Worm (Caenorhabditis elegans) whole organism, mixed stage, embryonic: ENCODE data around the gene scd-2.

Experiments
- bed-3 ChIP-seq: fragments of 200-800 bp; sonication (Bioruptor generic); optimal IDR thresholded peaks from 3 replicates; lab custom pipeline; 2018; ENCODE audit warnings: mild to moderate bottlenecking, missing genetic modification characterization, moderate library complexity, missing compliant biosample characterization
- blmp-1 ChIP-seq: fragments of 150-350 bp; optimal IDR thresholded peaks from 2 replicates; lab custom pipeline; 2014; ENCODE audit warnings: missing biosample characterization, missing genetic modification characterization
- ceh-39 ChIP-seq: fragments of 150-350 bp; optimal IDR thresholded peaks from 2 replicates; lab custom pipeline; 2014; ENCODE audit warnings: missing biosample characterization, missing genetic modification characterization
- ceh-43 ChIP-seq: fragments of 200-800 bp; sonication (Bioruptor generic); optimal IDR thresholded peaks from 2 replicates; lab custom pipeline; 2018; ENCODE audit warnings: mild to moderate bottlenecking, missing genetic modification characterization, moderate library complexity, missing compliant biosample characterization
- ceh-83 ChIP-seq: fragments of 200-800 bp; sonication (Bioruptor generic); optimal IDR thresholded peaks from 2 replicates; lab custom pipeline; 2018; ENCODE audit warnings: mild to moderate bottlenecking, missing genetic modification characterization, missing compliant biosample characterization
- ces-1 ChIP-seq: fragments of 150-350 bp; optimal IDR thresholded peaks from 2 replicates; lab custom pipeline; 2014; ENCODE audit warnings: missing biosample characterization, missing genetic modification reagents, missing genetic modification characterization
- cnd-1 ChIP-seq: fragments of 200-800 bp; sonication (Bioruptor generic); optimal IDR thresholded peaks from 2 replicates; lab custom pipeline; 2018; ENCODE audit warnings: mild to moderate bottlenecking, missing genetic modification characterization, missing compliant biosample characterization
- drap-1 ChIP-seq: fragments of 200-800 bp; sonication (Bioruptor generic); optimal IDR thresholded peaks from 3 replicates; lab custom pipeline; 2018; ENCODE audit warnings: mild to moderate bottlenecking, missing genetic modification characterization, missing compliant biosample characterization
- elt-1 ChIP-seq: sonication (generic microtip); optimal IDR thresholded peaks from 2 replicates; lab custom pipeline; 2017; ENCODE audit warnings: missing genetic modification characterization, mild to moderate bottlenecking, missing compliant biosample characterization, antibody characterized with exemption, moderate library complexity, borderline replicate concordance; ENCODE audit not compliant: insufficient read depth
- elt-3 ChIP-seq: fragments of 150-350 bp; optimal IDR thresholded peaks from 2 replicates; lab custom pipeline; 2014; ENCODE audit warnings: missing biosample characterization, missing genetic modification characterization
- flh-1 ChIP-seq: fragments of 200-800 bp; sonication (Bioruptor generic); optimal IDR thresholded peaks from 2 replicates; lab custom pipeline; 2018; ENCODE audit warnings: mild to moderate bottlenecking, missing genetic modification characterization, moderate library complexity, missing compliant biosample characterization
- ham-2 ChIP-seq: fragments of 200-800 bp; sonication (Bioruptor generic); optimal IDR thresholded peaks from 2 replicates; lab custom pipeline; 2018; ENCODE audit warnings: mild to moderate bottlenecking, missing genetic modification characterization, missing compliant biosample characterization
- hlh-1 ChIP-seq: fragments of 150-350 bp; optimal IDR thresholded peaks from 2 replicates; lab custom pipeline; 2014; ENCODE audit warnings: missing biosample characterization, missing genetic modification reagents, missing genetic modification characterization
- lin-13 ChIP-seq: fragments of 150-350 bp; optimal IDR thresholded peaks from 2 replicates; lab custom pipeline; 2014; ENCODE audit warnings: missing biosample characterization, missing genetic modification characterization
- lin-32 ChIP-seq: fragments of 200-800 bp; sonication (Bioruptor generic); optimal IDR thresholded peaks from 2 replicates; lab custom pipeline; 2018; ENCODE audit warnings: mild to moderate bottlenecking, missing genetic modification characterization, missing compliant biosample characterization
- lsy-2 ChIP-seq: fragments of 150-350 bp; optimal IDR thresholded peaks from 2 replicates; lab custom pipeline; 2014; ENCODE audit warnings: missing biosample characterization, missing genetic modification characterization
- mab-5 ChIP-seq: fragments of 150-350 bp; optimal IDR thresholded peaks from 2 replicates; lab custom pipeline; 2014; ENCODE audit warnings: missing biosample characterization, missing genetic modification characterization
- mep-1 ChIP-seq: fragments of 150-350 bp; optimal IDR thresholded peaks from 2 replicates; lab custom pipeline; 2017; ENCODE audit warnings: missing biosample characterization, missing genetic modification reagents, missing genetic modification characterization, inconsistent platforms
- mls-2 ChIP-seq: sonication (generic microtip); optimal IDR thresholded peaks from 2 replicates; lab custom pipeline; 2016; ENCODE audit warnings: mild to moderate bottlenecking, missing genetic modification characterization, moderate library complexity, missing compliant biosample characterization
- nhr-12 ChIP-seq: fragments of 150-350 bp; optimal IDR thresholded peaks from 2 replicates; lab custom pipeline; 2014; ENCODE audit warnings: missing biosample characterization, missing genetic modification characterization
- nhr-2 ChIP-seq: fragments of 150-350 bp; optimal IDR thresholded peaks from 2 replicates; lab custom pipeline; 2014; ENCODE audit warnings: missing biosample characterization, missing genetic modification characterization
- nhr-237 ChIP-seq: fragments of 150-350 bp; optimal IDR thresholded peaks from 2 replicates; lab custom pipeline; 2014; ENCODE audit warnings: missing biosample characterization, missing genetic modification characterization
- nhr-76 ChIP-seq: sonication (generic microtip); optimal IDR thresholded peaks from 2 replicates; lab custom pipeline; 2017; ENCODE audit warnings: missing biosample characterization, missing genetic modification characterization
- sem-2 ChIP-seq: fragments of 200-800 bp; sonication (Bioruptor generic); optimal IDR thresholded peaks from 2 replicates; lab custom pipeline; 2018; ENCODE audit warnings: mild to moderate bottlenecking, missing genetic modification characterization, missing compliant biosample characterization
- snpc-4 ChIP-seq: fragments of 150-350 bp; optimal IDR thresholded peaks from 2 replicates; lab custom pipeline; 2014; ENCODE audit warnings: missing biosample characterization, missing genetic modification characterization
- sptf-1 ChIP-seq: sonication (generic microtip); optimal IDR thresholded peaks from 2 replicates; lab custom pipeline; 2017; ENCODE audit warnings: mild to moderate bottlenecking, missing genetic modification characterization, moderate library complexity, missing compliant biosample characterization
- unc-120 ChIP-seq: sonication (generic microtip); optimal IDR thresholded peaks from 2 replicates; lab custom pipeline; 2017; ENCODE audit warnings: missing genetic modification characterization, missing compliant biosample characterization; ENCODE audit not compliant: poor library complexity, severe bottlenecking
- unc-39 ChIP-seq: fragments of 150-350 bp; optimal IDR thresholded peaks from 2 replicates; lab custom pipeline; 2014; ENCODE audit warnings: missing biosample characterization, missing genetic modification characterization
- unc-62 ChIP-seq: fragments of 150-350 bp; optimal IDR thresholded peaks from 2 replicates; lab custom pipeline; 2014; ENCODE audit warnings: missing biosample characterization, missing genetic modification reagents, missing genetic modification characterization
- ztf-11 ChIP-seq: fragments of 150-350 bp; optimal IDR thresholded peaks from 2 replicates; lab custom pipeline; 2014; ENCODE audit warnings: missing biosample characterization, missing genetic modification characterization

scd-2 gene

ce11 chrV:6669520-6669919, 36.5 kb downstream of the scd-2 start, which contains the start of gene cest-28:
TSS of gene cest-28 (plus strand) at chrV:6669820.
- no peak for TF ChIP-seq elt-1 (tag; lab: Kevin White, UChicago)
- TF ChIP-seq, all 35 proteins: peak for 0

DNA sequence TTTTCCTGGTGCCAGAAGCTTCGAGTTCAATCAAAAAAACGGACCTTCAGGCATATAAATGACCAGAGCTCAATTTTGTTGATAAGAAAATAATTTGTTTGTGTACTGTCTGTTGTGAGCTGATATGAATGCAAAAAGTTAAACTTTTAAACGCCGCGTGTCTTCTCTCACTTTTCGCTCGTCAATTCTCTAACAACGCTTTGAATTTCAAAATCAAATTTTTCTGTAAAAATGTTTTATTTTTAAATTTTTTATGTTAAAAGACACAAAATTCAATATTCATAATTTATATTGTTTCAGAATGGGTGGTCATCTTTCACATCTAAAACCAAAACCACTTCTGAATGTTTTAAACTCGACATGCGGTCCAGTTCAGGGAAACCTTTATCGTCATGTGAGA, 40.9 kb downstream of the scd-2 start, which contains the start of gene cest-31:
Gene cest-31, plus strand, starts transcription at position 301 of the 400 bp plus-strand sequence.
- TF ChIP-seq flh-1 (GFP tag; lab: Kevin White, UChicago), result no peak
- no peak for TF ChIP-seq nhr-12 (tag; lab: Kevin White, UChicago)
- no peak for TF ChIP-seq lin-32 (GFP tag; lab: Kevin White, UChicago)
- TF ChIP-seq ceh-43, result no peak
- TF ChIP-seq sem-2 (GFP tag; lab: Kevin White, UChicago), result no peak
- TF ChIP-seq ham-2 (GFP tag; lab: Kevin White, UChicago), result no peak
- TF ChIP-seq unc-39 (tag; lab: Kevin White, UChicago), result no peak
- TF ChIP-seq nhr-76 (tag; lab: Kevin White, UChicago), result no peak
- no peak for TF ChIP-seq lsy-2
- TF ChIP-seq nhr-237 (tag; lab: Kevin White, UChicago), result no peak
- TF ChIP-seq ceh-39 (tag; lab: Kevin White, UChicago), result no peak
- TF ChIP-seq bed-3 (GFP tag; lab: Kevin White, UChicago), result no peak
- no peak for TF ChIP-seq elt-1 (tag; lab: Kevin White, UChicago)
- no peak for TF ChIP-seq elt-3 (tag; lab: Kevin White, UChicago)
- no peak for TF ChIP-seq unc-120
- no peak for TF ChIP-seq blmp-1 (tag; lab: Kevin White, UChicago)
- no peak for TF ChIP-seq ztf-11
- TF ChIP-seq ceh-83 (GFP tag; lab: Kevin White, UChicago), result no peak
- no peak for TF ChIP-seq hlh-1 (tag; lab: Kevin White, UChicago)

- TF ChIP-seq sptf-1 (tag; lab: Kevin White, UChicago) (no peak), lsy-2 (no peak), nhr-2 (tag; lab: Kevin White, UChicago) (no peak), unc-120 (no peak), drap-1 (no peak), ceh-43 (no peak), hlh-1 (tag; lab: Kevin White, UChicago) (no peak), blmp-1 (tag; lab: Kevin White, UChicago) (no peak), lin-32 (GFP tag; lab: Kevin White, UChicago) (no peak), mls-2 (tag; lab: Kevin White, UChicago) (no peak), cnd-1 (no peak), nhr-12 (tag; lab: Kevin White, UChicago) (no peak), ces-1 (GFP tag; lab: Kevin White, UChicago) (no peak), unc-62 (GFP tag; lab: Kevin White, UChicago) (no peak), snpc-4 (no peak), elt-1 (tag; lab: Kevin White, UChicago) (no peak), ztf-11 (no peak)
These were observed 43.3 kb downstream of the scd-2 start, which contains the start of gene cest-34 for ce11 chrV:6676158-6676849. TSS of gene cest-34 (plus strand) at chrV:6676799.

- TF ChIP-seq lin-32 (GFP tag; lab: Kevin White, UChicago), result peak; percentile 54
- no peak for TF ChIP-seq sptf-1 (tag; lab: Kevin White, UChicago)
- no peak for TF ChIP-seq mls-2 (tag; lab: Kevin White, UChicago)
- no peak for TF ChIP-seq drap-1
- TF ChIP-seq ces-1 (GFP tag; lab: Kevin White, UChicago), result no peak
- peak; percentile 33 for TF ChIP-seq cnd-1
- no peak for TF ChIP-seq lin-13 (tag; lab: Kevin White, UChicago)
- peak; percentile 86 for TF ChIP-seq nhr-2 (tag; lab: Kevin White, UChicago)
- peak; percentile 8 for TF ChIP-seq lsy-2
These were observed 48.5 kb downstream of the scd-2 start, which contains the start of gene egl-46 for ce11 chrV:6681501-6681900. TSS of gene egl-46 (minus strand) at chrV:6681573.

ce11 chrV:6683282-6683681, 50.3 kb downstream of the scd-2 start:
- TF ChIP-seq cnd-1 (peak; percentile 44), mab-5 (tag; lab: Kevin White, UChicago) (no peak), mep-1 (tag; lab: Kevin White, UChicago) (peak; percentile 7), flh-1 (GFP tag; lab: Kevin White, UChicago) (no peak), nhr-2 (tag; lab: Kevin White, UChicago) (peak; percentile 83), lin-32 (GFP tag; lab: Kevin White, UChicago) (peak; percentile 57)
